Fruit fly (Drosophila melanogaster) Kc167 (cell line): ENCODE results near the gene Fur2.

ENCODE experiments used
- h ChIP-seq: fragments of >200 bp; optimal IDR thresholded peaks from 3 replicates; lab custom pipeline; 2018; ENCODE audit warnings: missing external identifiers
- ttk ChIP-seq: sonication (Bioruptor generic); optimal IDR thresholded peaks from 2 replicates; lab custom pipeline; 2017; ENCODE audit warnings: missing external identifiers

DNA sequence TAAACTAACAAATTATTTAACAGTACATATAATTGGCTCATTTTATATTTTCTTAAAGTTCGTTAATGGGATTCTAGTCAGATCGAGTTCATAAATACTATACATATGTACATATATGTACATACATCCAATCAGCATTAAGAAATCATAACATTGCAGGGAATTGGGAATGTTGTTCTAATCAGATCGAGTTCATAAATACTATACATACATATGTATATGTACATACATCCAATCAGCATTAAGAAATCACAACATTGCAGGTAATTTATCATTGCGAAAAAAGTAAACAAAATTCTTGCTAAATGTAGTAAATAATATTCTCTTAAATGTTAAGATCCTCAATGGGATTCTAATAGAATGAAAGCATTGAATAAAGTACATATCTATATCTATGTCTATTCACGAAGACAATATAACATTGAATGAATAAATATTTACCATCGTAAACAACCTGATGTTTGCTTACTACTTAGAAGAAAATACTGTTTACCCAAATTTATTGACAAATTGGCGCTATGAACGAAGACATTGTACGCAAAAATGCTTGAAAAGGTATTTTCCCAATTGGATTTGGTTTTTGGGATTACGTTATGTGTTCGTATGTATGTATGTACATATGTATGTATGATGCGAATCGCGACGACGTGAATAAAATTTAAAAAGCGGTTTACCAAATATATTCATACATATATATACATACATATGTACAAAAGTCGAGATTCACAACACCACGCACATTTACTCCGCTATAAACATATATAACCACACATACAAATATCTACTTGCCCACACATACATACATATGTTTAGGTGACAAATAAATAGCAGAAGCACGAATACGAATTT is 11.0 kb downstream of the Fur2 start:
- TF ChIP-seq h (no peak), ttk (no peak)
